Worm (Caenorhabditis elegans): ENCODE results near the gene cpr-1.

DNA sequence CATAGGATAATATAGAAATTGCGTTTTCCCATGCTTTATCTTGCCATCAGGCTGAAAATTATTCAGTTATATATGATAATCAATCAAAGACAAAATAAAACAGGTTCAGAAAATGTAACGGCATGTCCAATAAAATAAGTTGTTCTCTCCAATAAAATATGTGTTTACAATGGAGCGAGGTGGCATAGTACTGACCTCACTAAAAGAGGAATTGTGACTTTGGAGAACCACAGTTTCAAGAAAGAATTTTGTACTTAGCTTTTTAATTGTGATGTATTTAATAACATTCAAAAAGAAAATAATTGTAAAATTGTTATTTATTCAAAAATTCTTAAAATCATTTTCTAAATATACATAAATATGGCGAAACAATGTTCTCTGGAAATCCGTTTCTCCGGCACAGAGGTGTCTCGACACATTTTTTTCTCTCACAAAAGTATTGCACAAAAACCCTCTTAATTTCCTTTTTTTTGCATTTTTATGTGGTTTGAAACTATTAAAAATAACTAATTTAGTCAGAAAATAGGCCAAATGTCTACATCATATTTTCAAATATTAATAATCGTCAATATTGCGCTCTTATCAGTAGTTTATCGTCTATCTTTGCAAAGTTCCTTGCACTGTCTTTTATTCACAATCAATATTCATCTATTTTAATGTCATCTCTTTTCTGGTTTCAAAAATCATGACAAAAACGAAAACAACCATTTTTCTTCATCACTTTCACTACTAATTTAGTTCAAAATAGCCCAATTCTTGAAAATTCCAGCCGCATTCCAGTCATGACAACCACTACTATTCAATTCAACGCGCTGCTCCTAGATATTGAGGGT is 41.9 kb upstream of the cpr-1 start, which contains the start of the genes aman-2 and F58H1.3:
- no peak for TF ChIP-seq W03F9.2 (tag; optimal IDR thresholded peaks at IDR 0.05)
- no peak for TF ChIP-seq dao-5 (tag; optimal IDR thresholded peaks at IDR 0.05)
- no peak for TF ChIP-seq him-1 (tag; optimal IDR thresholded peaks at IDR 0.05)

Measured in whole organism, L4/young adult.